Fruit fly (Drosophila melanogaster) whole organism, wandering third instar larva: ENCODE results near the gene CG13999.
A peak's percentile ranks its signal among the peaks of the same experiment; 100 is the strongest.

Experiments
- Abd-B ChIP-seq: fragments of >200 bp; optimal IDR thresholded peaks from 2 replicates; lab custom pipeline; 2017; ENCODE audit warnings: missing biosample characterization, missing genetic modification characterization
- CG32264 ChIP-seq: fragments of 200-800 bp; sonication (Bioruptor generic); optimal IDR thresholded peaks from 2 replicates; lab custom pipeline; 2016; ENCODE audit warnings: missing biosample characterization, missing genetic modification characterization
- CG9705 ChIP-seq: fragments of 200-800 bp; sonication (Bioruptor generic); optimal IDR thresholded peaks from 2 replicates; lab custom pipeline; 2018; ENCODE audit warnings: missing biosample characterization, mild to moderate bottlenecking, missing genetic modification characterization
- CrebA ChIP-seq: fragments of 200-800 bp; sonication (Bioruptor generic); optimal IDR thresholded peaks from 2 replicates; lab custom pipeline; 2016; ENCODE audit warnings: missing biosample characterization, mild to moderate bottlenecking, missing genetic modification characterization, borderline replicate concordance
- Dfd ChIP-seq: fragments of >200 bp; optimal IDR thresholded peaks from 2 replicates; lab custom pipeline; 2017; ENCODE audit warnings: missing biosample characterization, missing genetic modification characterization
- Dif ChIP-seq: fragments of 200-275, 200-300 bp; sonication (Bioruptor generic); optimal IDR thresholded peaks from 2 replicates; lab custom pipeline; 2018; ENCODE audit warnings: missing biosample characterization, missing genetic modification characterization; ENCODE audit not compliant: partially characterized antibody
- GATAd ChIP-seq: sonication (Bioruptor generic); optimal IDR thresholded peaks from 2 replicates; lab custom pipeline; 2016; ENCODE audit warnings: missing biosample characterization, missing genetic modification characterization
- HLH106 ChIP-seq: fragments of 200-800 bp; optimal IDR thresholded peaks from 3 replicates; lab custom pipeline; 2019; ENCODE audit warnings: missing biosample characterization, mild to moderate bottlenecking, missing genetic modification characterization, moderate library complexity
- Hnf4 ChIP-seq: fragments of 200-800 bp; sonication (Bioruptor generic); optimal IDR thresholded peaks from 2 replicates; lab custom pipeline; 2016; ENCODE audit warnings: missing biosample characterization, mild to moderate bottlenecking, missing genetic modification characterization
- Hr78 ChIP-seq: fragments of >200 bp; optimal IDR thresholded peaks from 2 replicates; lab custom pipeline; 2017; ENCODE audit warnings: missing biosample characterization, missing genetic modification characterization
- Hr83 ChIP-seq: fragments of 200-300 bp; sonication (Bioruptor generic); optimal IDR thresholded peaks from 2 replicates; lab custom pipeline; 2016; ENCODE audit warnings: missing biosample characterization, mild to moderate bottlenecking, missing genetic modification characterization, moderate library complexity; ENCODE audit not compliant: poor library complexity, severe bottlenecking
- Jra ChIP-seq: sonication (Bioruptor generic); optimal IDR thresholded peaks from 2 replicates; lab custom pipeline; 2016; ENCODE audit warnings: missing biosample characterization, missing genetic modification characterization
- Mio ChIP-seq: sonication (Bioruptor generic); optimal IDR thresholded peaks from 2 replicates; lab custom pipeline; 2016; ENCODE audit warnings: missing biosample characterization, missing genetic modification characterization
- Myc ChIP-seq: fragments of >200 bp; optimal IDR thresholded peaks from 2 replicates; lab custom pipeline; 2017
- N ChIP-seq: fragments of >200 bp; optimal IDR thresholded peaks from 2 replicates; lab custom pipeline; 2018; ENCODE audit warnings: missing biosample characterization, missing external identifiers, missing genetic modification characterization
- OdsH ChIP-seq: fragments of 200-800 bp; sonication (Bioruptor generic); optimal IDR thresholded peaks from 2 replicates; lab custom pipeline; 2016; ENCODE audit warnings: missing biosample characterization, mild to moderate bottlenecking, missing genetic modification characterization
- Rel ChIP-seq, 2 experiments: fragments of 200-800 bp; sonication (Bioruptor generic) in 1 of 2; optimal IDR thresholded peaks; 2 replicates in 1 of 2; 3 replicates in 1 of 2; lab custom pipeline; 2016 to 2019; ENCODE audit warnings: mild to moderate bottlenecking in 2 of 2, missing biosample characterization in 2 of 2, missing genetic modification characterization in 2 of 2, moderate library complexity in 1 of 2
- Sp1 ChIP-seq: fragments of 200-800 bp; sonication (Bioruptor generic); optimal IDR thresholded peaks from 3 replicates; lab custom pipeline; 2019; ENCODE audit warnings: missing biosample characterization, mild to moderate bottlenecking, missing genetic modification characterization, moderate library complexity
- Vsx2 ChIP-seq: fragments of 200-300, 225-300 bp; sonication (Bioruptor generic); optimal IDR thresholded peaks from 2 replicates; lab custom pipeline; 2018; ENCODE audit warnings: missing biosample characterization, missing genetic modification characterization; ENCODE audit not compliant: partially characterized antibody
- br ChIP-seq: fragments of 200-800 bp; sonication (Bioruptor generic); optimal IDR thresholded peaks from 2 replicates; lab custom pipeline; 2016; ENCODE audit warnings: missing biosample characterization, missing genetic modification characterization
- brk ChIP-seq: fragments of 200-800 bp; sonication (Bioruptor generic); optimal IDR thresholded peaks from 2 replicates; lab custom pipeline; 2016; ENCODE audit warnings: missing biosample characterization, mild to moderate bottlenecking, missing genetic modification characterization
- dl ChIP-seq, 2 experiments: fragments of 175-275, 200-275 bp in 1 of 2; fragments of 200-275 bp in 1 of 2; sonication (Bioruptor generic); optimal IDR thresholded peaks; lab custom pipeline; 2018; ENCODE audit warnings: mild to moderate bottlenecking in 2 of 2, missing biosample characterization in 2 of 2, missing genetic modification characterization in 2 of 2, moderate library complexity in 2 of 2; ENCODE audit not compliant: partially characterized antibody in 2 of 2, insufficient read depth in 1 of 2
- dmrt93B ChIP-seq: fragments of 200-800 bp; sonication (Bioruptor generic); optimal IDR thresholded peaks from 2 replicates; lab custom pipeline; 2018; ENCODE audit warnings: missing biosample characterization, mild to moderate bottlenecking, missing genetic modification characterization
- dsf ChIP-seq: sonication (Bioruptor generic); optimal IDR thresholded peaks from 2 replicates; lab custom pipeline; 2016; ENCODE audit warnings: missing biosample characterization, missing genetic modification characterization, borderline replicate concordance
- ey ChIP-seq: fragments of 200-800 bp; sonication (Bioruptor generic); optimal IDR thresholded peaks from 2 replicates; lab custom pipeline; 2016; ENCODE audit warnings: missing biosample characterization, missing genetic modification characterization
- foxo ChIP-seq, 2 experiments: fragments of 200-800 bp; sonication (Bioruptor generic); optimal IDR thresholded peaks; 2 replicates in 1 of 2; 3 replicates in 1 of 2; lab custom pipeline; 2016 to 2017; ENCODE audit warnings: missing biosample characterization in 2 of 2, missing genetic modification characterization in 2 of 2
- fru ChIP-seq: fragments of 200-800 bp; sonication (Bioruptor generic); optimal IDR thresholded peaks from 3 replicates; lab custom pipeline; 2016; ENCODE audit warnings: missing biosample characterization, mild to moderate bottlenecking, missing genetic modification characterization
- h ChIP-seq: fragments of 200-800 bp; sonication (Bioruptor generic); optimal IDR thresholded peaks from 3 replicates; lab custom pipeline; 2016; ENCODE audit warnings: missing biosample characterization, mild to moderate bottlenecking, missing genetic modification characterization
- jim ChIP-seq: fragments of 175-275, 200-325 bp; sonication (Bioruptor generic); optimal IDR thresholded peaks from 2 replicates; lab custom pipeline; 2016; ENCODE audit warnings: missing biosample characterization, mild to moderate bottlenecking, missing genetic modification characterization
- lola ChIP-seq: fragments of >200 bp; optimal IDR thresholded peaks from 2 replicates; lab custom pipeline; 2017; ENCODE audit warnings: missing biosample characterization, missing genetic modification characterization
- pan ChIP-seq: fragments of >200 bp; optimal IDR thresholded peaks from 2 replicates; lab custom pipeline; 2017
- psq ChIP-seq: fragments of 200-800 bp; sonication (Bioruptor generic); optimal IDR thresholded peaks from 3 replicates; lab custom pipeline; 2017; ENCODE audit warnings: missing biosample characterization, mild to moderate bottlenecking, missing genetic modification characterization, moderate library complexity
- rgr ChIP-seq: fragments of 200-800 bp; sonication (Bioruptor generic); optimal IDR thresholded peaks from 3 replicates; lab custom pipeline; 2016; ENCODE audit warnings: missing biosample characterization, mild to moderate bottlenecking, missing genetic modification characterization
- sage ChIP-seq: fragments of 200-800 bp; sonication (Bioruptor generic); optimal IDR thresholded peaks from 2 replicates; lab custom pipeline; 2016; ENCODE audit warnings: missing biosample characterization, mild to moderate bottlenecking, missing genetic modification characterization
- sv ChIP-seq: fragments of 200-800 bp; sonication (Bioruptor generic); optimal IDR thresholded peaks from 3 replicates; lab custom pipeline; 2016; ENCODE audit warnings: missing biosample characterization, missing genetic modification characterization
- tai ChIP-seq: sonication (Bioruptor generic); optimal IDR thresholded peaks from 2 replicates; lab custom pipeline; 2016; ENCODE audit warnings: missing biosample characterization, missing genetic modification characterization
- usp ChIP-seq: fragments of >200 bp; optimal IDR thresholded peaks from 2 replicates; lab custom pipeline; 2017; ENCODE audit warnings: missing biosample characterization, missing genetic modification characterization
- woc ChIP-seq: sonication (Bioruptor generic); optimal IDR thresholded peaks from 2 replicates; lab custom pipeline; 2016; ENCODE audit warnings: missing biosample characterization, mild to moderate bottlenecking, missing genetic modification characterization

Gene CG13999

dm6 chr2L:5906893-5907850, 49.1 kb downstream of the CG13999 start, which contains the start of gene bchs:
Gene bchs (plus strand): TSS chr2L:5907169.
- TF ChIP-seq GATAd (GFP tag; lab: Kevin White, UChicago) (peak; percentile 23), Jra (no peak), Rel (GFP tag; optimal IDR thresholded peaks at IDR 0.05; lab: Kevin White, UChicago) (no peak), Rel (tag; optimal IDR thresholded peaks at IDR 0.05; lab: Kevin White, UChicago) (peak; percentile 97), N (no peak), Vsx2 (GFP tag; lab: Kevin White, UChicago) (no peak), Abd-B (no peak), Myc (lab: Kevin White, UChicago) (peak; percentile 39), br (peak; percentile 67), brk (GFP tag; lab: Kevin White, UChicago) (no peak), rgr (GFP tag; lab: Kevin White, UChicago) (peak; percentile 86), fru (GFP tag; lab: Kevin White, UChicago) (no peak), dsf (no peak), Hr83 (GFP tag; lab: Kevin White, UChicago) (peak; percentile 98), Mio (no peak), Dfd (GFP tag; lab: Kevin White, UChicago) (no peak), Dif (GFP tag; lab: Kevin White, UChicago) (peak; percentile 21), lola (no peak), tai (no peak), woc (GFP tag; lab: Kevin White, UChicago) (no peak), psq (GFP tag; lab: Kevin White, UChicago) (peak; percentile 98), CrebA (peak; percentile 78), jim (GFP tag; lab: Kevin White, UChicago) (no peak), CG32264 (no peak), ey (no peak), pan (lab: Kevin White, UChicago) (no peak), Hr78 (GFP tag; lab: Kevin White, UChicago) (no peak), sv (GFP tag; lab: Kevin White, UChicago) (peak; percentile 56), dl (GFP tag; optimal IDR thresholded peaks at IDR 0.05; lab: Kevin White, UChicago; ENCODE audit: insufficient read depth in 1 of 2, partially characterized antibody in 2 of 2) (no peak), HLH106 (tag; lab: Kevin White, UChicago) (peak; percentile 41), CG9705 (no peak), Sp1 (GFP tag; lab: Kevin White, UChicago) (peak; percentile 53), foxo (GFP tag; optimal IDR thresholded peaks at IDR 0.05; lab: Kevin White, UChicago) (peak in 1 of 2 experiments; percentile 14), OdsH (GFP tag; lab: Kevin White, UChicago) (peak; percentile 82), dmrt93B (GFP tag; lab: Kevin White, UChicago) (no peak), Hnf4 (GFP tag; lab: Kevin White, UChicago) (peak; percentile 6), usp (GFP tag; lab: Kevin White, UChicago) (no peak), sage (GFP tag; lab: Kevin White, UChicago) (peak; percentile 5), h (GFP tag; lab: Kevin White, UChicago) (peak; percentile 87)
